Worm (Caenorhabditis elegans): ENCODE measurements around the gene srh-136.

DNA sequence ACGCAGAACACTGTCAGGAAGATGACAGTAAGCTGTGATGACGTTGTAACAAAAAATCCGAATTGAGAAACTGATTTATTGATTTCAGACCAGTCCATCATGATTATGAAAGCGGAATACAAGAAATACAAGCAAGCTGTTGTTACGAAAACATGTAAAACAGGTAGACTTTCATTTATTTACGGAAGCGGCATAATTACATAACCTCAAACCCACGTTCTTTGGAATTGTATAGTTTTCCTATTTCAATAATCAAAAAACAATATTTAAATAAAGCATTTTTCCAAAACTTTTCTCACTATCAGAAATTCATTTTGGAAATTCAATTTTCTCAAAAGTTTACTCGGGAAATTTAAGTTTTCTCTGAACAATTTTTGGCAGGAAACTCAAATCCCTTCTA lies 38.7 kb downstream of the srh-136 start, which contains the start of gene str-15:
- TF ChIP-seq ztf-11 (tag; optimal IDR thresholded peaks at IDR 0.05): no peak
- TF ChIP-seq aha-1 (tag): no peak

Data from whole organism, L4 larva.